Fruit fly (Drosophila melanogaster) S2 (cell line): ENCODE results near the gene hook.

Source experiments
- CG8478 ChIP-seq: fragments of >200 bp; optimal IDR thresholded peaks from 2 replicates; lab custom pipeline; 2018
- CTCF ChIP-seq, 2 experiments: fragments of >200 bp; optimal IDR thresholded peaks; 2 replicates each; lab custom pipeline; 2018

- no peak for TF ChIP-seq CG8478 (lab: Kevin White, UChicago)
- no peak for TF ChIP-seq CTCF (optimal IDR thresholded peaks at IDR 0.05; lab: Kevin White, UChicago)
Measured at dm6 chr2L:19033288-19033687, at the start of gene hook.
